Fruit fly (Drosophila melanogaster) whole organism, prepupa: ENCODE results near the gene meru.

Source experiments
- CG11762 ChIP-seq: fragments of 200-800 bp; sonication (Bioruptor generic); optimal IDR thresholded peaks from 3 replicates; lab custom pipeline; 2016; ENCODE audit warnings: missing biosample characterization, missing genetic modification characterization; ENCODE audit not compliant: insufficient read depth
- CG31627 ChIP-seq: fragments of 200-800 bp; sonication (Bioruptor generic); optimal IDR thresholded peaks from 3 replicates; lab custom pipeline; 2016; ENCODE audit warnings: missing biosample characterization, missing genetic modification characterization
- CG6808 ChIP-seq: fragments of 200-800 bp; sonication (Bioruptor generic); optimal IDR thresholded peaks from 3 replicates; lab custom pipeline; 2017; ENCODE audit warnings: missing biosample characterization, missing genetic modification characterization, mild to moderate bottlenecking, moderate library complexity, missing genetic modification reagents
- Eip75B ChIP-seq: fragments of 200-800 bp; sonication (Bioruptor generic); optimal IDR thresholded peaks from 3 replicates; lab custom pipeline; 2016; ENCODE audit warnings: missing biosample characterization, missing genetic modification characterization
- Gug ChIP-seq: fragments of 200-800 bp; sonication (Bioruptor generic); IDR thresholded peaks from 2 replicates; pipeline ENCODE4 v1.3.6; 2022; ENCODE audit warnings: missing biosample characterization, missing genetic modification characterization
- Lpt ChIP-seq: fragments of 200-800 bp; sonication (Bioruptor generic); optimal IDR thresholded peaks from 3 replicates; lab custom pipeline; 2016; ENCODE audit warnings: missing biosample characterization, missing genetic modification characterization
- Met ChIP-seq: fragments of 200-800 bp; sonication (Bioruptor generic); optimal IDR thresholded peaks from 3 replicates; lab custom pipeline; 2016; ENCODE audit warnings: missing biosample characterization, missing genetic modification characterization
- Smox ChIP-seq: fragments of 200-800 bp; sonication (Bioruptor generic); optimal IDR thresholded peaks from 3 replicates; lab custom pipeline; 2016; ENCODE audit warnings: missing biosample characterization, missing genetic modification characterization
- dsx ChIP-seq: fragments of 200-800 bp; optimal IDR thresholded peaks from 3 replicates; lab custom pipeline; 2019; ENCODE audit warnings: missing biosample characterization, mild to moderate bottlenecking, missing genetic modification characterization, moderate library complexity; ENCODE audit not compliant: poor library complexity, severe bottlenecking
- net ChIP-seq: fragments of 200-800 bp; sonication (Bioruptor generic); optimal IDR thresholded peaks from 3 replicates; lab custom pipeline; 2016; ENCODE audit warnings: missing biosample characterization, missing genetic modification characterization
- spab ChIP-seq: fragments of 200-800 bp; sonication (Bioruptor generic); optimal IDR thresholded peaks from 2 replicates; lab custom pipeline; 2017; ENCODE audit warnings: missing biosample characterization, mild to moderate bottlenecking, missing genetic modification characterization, missing genetic modification reagents

DNA sequence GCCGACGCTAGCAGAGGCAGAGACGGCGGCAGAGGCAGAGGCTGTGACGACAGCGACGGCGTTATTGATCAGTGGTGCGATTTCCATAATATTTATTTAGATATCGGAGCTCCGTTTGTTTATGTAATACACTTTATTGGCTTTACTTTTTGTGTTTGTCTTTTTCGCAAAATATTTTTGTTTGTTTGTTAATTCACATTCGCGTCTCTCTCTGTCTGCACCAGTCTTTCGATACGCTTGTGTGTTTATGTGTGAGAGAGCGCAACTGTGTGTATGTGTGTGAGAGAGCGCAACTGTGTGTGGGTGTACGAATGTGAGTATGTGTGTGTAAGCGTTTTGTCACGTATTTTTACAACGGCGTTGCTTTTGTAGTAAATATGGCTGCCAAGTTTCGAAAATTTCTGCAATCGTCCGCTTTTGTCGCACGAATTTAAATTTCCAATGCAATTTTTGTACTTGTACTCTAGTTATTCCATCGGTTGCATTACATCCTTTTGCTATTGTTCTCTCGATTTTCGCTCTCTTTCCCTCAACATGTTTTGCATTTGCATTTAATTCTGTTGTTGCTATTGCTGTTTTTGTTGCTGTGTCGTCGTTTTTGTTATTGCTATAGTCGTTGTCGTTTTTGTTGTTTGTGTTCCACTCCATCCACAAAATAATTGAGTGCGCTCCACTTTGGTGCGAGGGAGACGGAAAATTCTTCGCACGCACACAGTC lies 18.2 kb downstream of the meru start:
- peak; percentile 54 for TF ChIP-seq Eip75B (GFP tag; lab: Kevin White, UChicago)
- no peak for TF ChIP-seq CG11762 (GFP tag; lab: Kevin White, UChicago)
- no peak for TF ChIP-seq Lpt (GFP tag; lab: Kevin White, UChicago)
- TF ChIP-seq Met (GFP tag; lab: Kevin White, UChicago): peak; percentile 21
- TF ChIP-seq Smox (GFP tag; lab: Kevin White, UChicago): no peak
- TF ChIP-seq Gug (GFP tag; lab: Robert Waterston, UW): no peak
- TF ChIP-seq net (GFP tag; lab: Kevin White, UChicago): peak; percentile 45
- no peak for TF ChIP-seq CG6808
- no peak for TF ChIP-seq spab (GFP tag; lab: Kevin White, UChicago)
- no peak for TF ChIP-seq CG31627 (GFP tag; lab: Kevin White, UChicago)
- peak; percentile 14 for TF ChIP-seq dsx (GFP tag; lab: Kevin White, UChicago)
